Worm (Caenorhabditis elegans): ENCODE results near the gene elt-6.

DNA sequence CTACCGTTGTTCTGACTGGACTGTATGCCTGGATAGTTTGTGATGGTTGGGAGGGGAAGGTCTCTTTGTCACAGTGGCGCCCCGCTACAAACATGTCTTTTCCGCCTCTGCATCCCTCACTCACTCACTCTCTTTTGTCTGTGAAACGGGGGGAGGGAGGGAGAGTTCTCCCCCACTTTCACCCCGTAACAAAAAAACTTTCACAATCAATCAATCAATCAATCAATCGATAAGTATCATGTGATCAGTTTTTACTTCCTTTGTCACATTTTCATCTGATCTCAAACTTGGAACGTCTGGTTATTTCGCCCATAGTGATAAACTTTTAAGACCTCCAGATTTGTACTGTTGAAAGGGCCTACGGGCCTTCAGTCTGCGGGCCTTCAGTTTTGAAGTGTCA is 26.2 kb upstream of the elt-6 start:
- TF ChIP-seq nhr-77 (tag; optimal IDR thresholded peaks at IDR 0.05) (no peak), ztf-4 (tag; optimal IDR thresholded peaks at IDR 0.05) (no peak), ama-1 (optimal IDR thresholded peaks at IDR 0.05) (no peak), snpc-4 (tag; optimal IDR thresholded peaks at IDR 0.05) (no peak), lin-11 (tag; optimal IDR thresholded peaks at IDR 0.05) (no peak), egl-27 (tag; optimal IDR thresholded peaks at IDR 0.05) (no peak), ztf-11 (tag; optimal IDR thresholded peaks at IDR 0.05) (no peak), elt-1 (tag; optimal IDR thresholded peaks at IDR 0.05) (no peak)

All from whole organism, L2 larva.